Worm (Caenorhabditis elegans): Measurements from ENCODE around the gene nhr-232.

DNA sequence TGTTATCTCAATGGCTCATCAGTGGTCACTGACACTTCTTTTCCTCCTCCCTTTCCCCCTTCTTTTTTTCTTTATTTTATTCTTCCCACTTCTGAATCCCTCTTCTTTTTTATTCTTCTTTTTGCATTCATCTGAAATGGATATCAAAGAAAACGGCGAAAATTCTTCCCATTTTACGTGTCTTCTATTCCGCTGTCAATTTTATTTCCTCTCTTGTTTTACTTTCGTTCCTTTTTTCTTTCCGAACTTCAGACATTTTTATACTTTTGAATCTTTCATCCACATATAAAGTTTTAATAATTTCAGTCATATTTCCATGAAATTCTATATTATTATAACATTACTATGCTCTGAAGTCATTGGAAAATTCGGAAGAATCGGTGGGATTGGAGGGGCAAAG, 31.3 kb downstream of the nhr-232 start, which contains the start of gene B0024.3:
- TF ChIP-seq jun-1 (tag; optimal IDR thresholded peaks at IDR 0.05) (no peak), unc-130 (GFP tag; optimal IDR thresholded peaks at IDR 0.05) (no peak)
